Worm (Caenorhabditis elegans) whole organism, midembryonic: ENCODE measurements around the gene Y116A8C.467.
A peak's percentile ranks its signal among the peaks of the same experiment; 100 is the strongest.
"Not testable (repeated sequence)": the region's sequence is repeated elsewhere in the genome, so short reads cannot be mapped to it uniquely, and the experiment has no call there.

Source experiments
- T22C8.4 ChIP-seq: fragments of 200-800 bp; sonication (Bioruptor generic); IDR thresholded peaks from 2 replicates; pipeline ENCODE4 v1.3.6; 2022; ENCODE audit warnings: missing genetic modification characterization, missing compliant biosample characterization
- cog-1 ChIP-seq: sonication (generic microtip); optimal IDR thresholded peaks from 2 replicates; lab custom pipeline; 2016; ENCODE audit warnings: missing genetic modification characterization, missing compliant biosample characterization
- flt-1 ChIP-seq: fragments of 200-800 bp; sonication (Bioruptor generic); IDR thresholded peaks from 2 replicates; pipeline ENCODE4 v1.3.6; 2022; ENCODE audit warnings: missing genetic modification characterization, missing compliant biosample characterization
- klf-2 ChIP-seq: fragments of 200-800 bp; sonication (Bioruptor generic); conservative IDR thresholded peaks from 2 replicates; pipeline ENCODE4 v1.3.6; 2022; ENCODE audit warnings: missing genetic modification reagents, missing genetic modification characterization, missing compliant biosample characterization
- med-1 ChIP-seq: sonication (generic microtip); optimal IDR thresholded peaks from 2 replicates; lab custom pipeline; 2017; ENCODE audit warnings: missing genetic modification characterization, mild to moderate bottlenecking, missing compliant biosample characterization, antibody characterized with exemption, missing genetic modification reagents; ENCODE audit not compliant: insufficient read depth
- ref-1 ChIP-seq: fragments of 200-800 bp; sonication (Bioruptor generic); conservative IDR thresholded peaks from 2 replicates; pipeline ENCODE4 v1.3.6; 2022; ENCODE audit warnings: missing genetic modification reagents, missing genetic modification characterization, missing compliant biosample characterization
- tab-1 ChIP-seq: fragments of 200-800 bp; sonication (Bioruptor generic); IDR thresholded peaks from 2 replicates; pipeline ENCODE4 v1.3.6; 2022; ENCODE audit warnings: missing genetic modification characterization, missing compliant biosample characterization
- ztf-23 ChIP-seq: fragments of 200-800 bp; sonication (Bioruptor generic); IDR thresholded peaks from 2 replicates; pipeline ENCODE4 v1.3.6; 2022; ENCODE audit warnings: missing genetic modification reagents, missing genetic modification characterization, missing compliant biosample characterization
- ztf-29 ChIP-seq: fragments of 200-800 bp; sonication (Bioruptor generic); IDR thresholded peaks from 2 replicates; pipeline ENCODE4 v1.3.6; 2022; ENCODE audit warnings: missing genetic modification reagents, missing genetic modification characterization, missing compliant biosample characterization

Y116A8C.467 gene

DNA sequence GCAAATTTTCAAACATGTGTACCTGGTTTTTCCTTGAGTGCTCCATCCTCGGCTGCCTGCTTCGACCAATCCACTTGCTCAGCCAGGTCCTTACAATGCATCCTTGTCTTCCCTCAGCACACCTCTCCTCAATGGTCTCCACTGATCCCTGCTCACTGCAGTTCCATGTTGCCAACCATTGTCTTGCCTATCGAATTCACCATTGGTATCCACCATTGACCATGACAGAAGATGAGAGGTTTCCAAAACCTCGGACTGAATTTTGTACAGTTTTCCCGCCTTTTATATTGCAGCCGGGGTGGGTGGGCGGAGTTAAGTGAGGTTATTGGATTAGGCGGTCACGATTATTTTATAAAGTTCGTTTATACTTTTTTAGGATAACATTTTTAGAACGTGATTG lies at the start of gene Y116A8C.467:
Gene Y116A8C.467 (minus strand): TSS at position 101 of the 400 bp plus-strand sequence.
- not testable (repeated sequence) for TF ChIP-seq cog-1 (tag; lab: Kevin White, UChicago); flt-1 (GFP tag; lab: Robert Waterston, UW); klf-2 (GFP tag; lab: Robert Waterston, UW)

DNA sequence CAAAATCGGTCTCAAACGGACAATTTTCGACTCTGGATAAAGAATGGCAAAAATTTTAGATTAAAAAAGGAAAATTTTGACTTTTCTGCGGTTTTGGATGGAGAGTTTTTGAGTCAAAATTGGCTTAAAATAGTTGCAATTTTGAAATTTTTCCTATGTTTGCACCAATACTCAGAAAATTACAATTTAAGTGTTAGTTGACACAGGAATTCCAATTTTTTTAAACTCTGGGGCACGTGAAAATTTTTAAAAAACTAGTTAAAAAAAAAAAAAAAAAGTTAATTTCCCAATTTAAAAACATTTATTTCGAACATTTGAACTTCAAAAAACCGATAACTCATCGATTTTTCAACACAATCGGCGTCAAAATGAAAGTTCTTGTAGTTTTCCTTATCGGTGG lies 48.2 kb upstream of the Y116A8C.467 start, which contains the start of gene Y116A8C.33:
Gene Y116A8C.33 (plus strand): TSS at position 301 of the 400 bp plus-strand sequence.
- no peak for TF ChIP-seq cog-1 (tag; lab: Kevin White, UChicago)
- TF ChIP-seq klf-2 (GFP tag; lab: Robert Waterston, UW) = no peak
- no peak for TF ChIP-seq tab-1 (GFP tag; lab: Robert Waterston, UW)
- TF ChIP-seq flt-1 (GFP tag; lab: Robert Waterston, UW) = no peak

DNA sequence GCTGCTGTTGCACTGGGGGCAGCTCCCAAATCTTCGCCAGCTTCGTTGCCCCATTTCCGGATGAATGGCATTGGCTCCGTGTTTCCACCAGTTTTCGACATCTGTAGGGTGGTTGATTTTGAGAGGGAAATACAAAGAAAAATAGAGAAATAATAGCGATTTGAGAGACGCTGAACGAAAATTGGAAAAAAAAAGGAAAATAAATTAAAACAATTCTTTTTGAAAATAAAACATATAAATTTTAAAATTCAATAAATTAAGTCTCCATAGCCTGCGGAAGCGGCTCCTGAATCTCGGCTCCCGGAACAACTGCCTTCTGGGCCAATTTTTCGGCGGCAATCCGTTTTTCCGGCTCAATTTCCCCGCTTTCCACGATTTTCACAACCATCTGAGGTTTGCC lies 47.3 kb upstream of the Y116A8C.467 start, which contains the start of gene sfa-1:
Gene sfa-1 (minus strand): TSS at position 101 of the 400 bp plus-strand sequence.
- TF ChIP-seq klf-2 (GFP tag; lab: Robert Waterston, UW) (no peak), med-1 (GFP tag; lab: Kevin White, UChicago) (no peak), ztf-23 (no peak), tab-1 (GFP tag; lab: Robert Waterston, UW) (no peak), flt-1 (GFP tag; lab: Robert Waterston, UW) (no peak), ztf-29 (GFP tag; lab: Robert Waterston, UW) (no peak), ref-1 (GFP tag; lab: Robert Waterston, UW) (no peak), T22C8.4 (GFP tag; lab: Robert Waterston, UW) (no peak), cog-1 (tag; lab: Kevin White, UChicago) (no peak)

DNA sequence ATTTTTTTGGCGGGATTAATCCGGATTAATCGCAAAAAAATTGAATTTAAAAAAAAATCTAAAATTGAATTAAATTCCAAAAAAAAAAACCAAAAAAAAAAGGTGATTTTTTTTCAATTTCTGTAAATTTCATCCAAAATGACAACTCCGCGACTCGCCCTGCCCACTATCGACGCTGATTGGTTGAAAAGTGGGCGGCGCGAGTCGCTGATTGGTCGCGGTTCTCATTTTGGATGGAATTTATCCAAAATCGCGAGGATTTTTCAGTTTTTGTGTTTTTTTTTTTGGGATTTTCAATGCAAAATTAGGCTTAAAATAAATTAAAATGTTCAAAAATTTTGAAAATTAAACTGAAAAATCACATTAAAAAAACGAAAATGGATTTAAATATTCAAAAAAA lies 45.8 kb upstream of the Y116A8C.467 start:
- TF ChIP-seq ztf-23 (no peak), T22C8.4 (GFP tag; lab: Robert Waterston, UW) (no peak), med-1 (GFP tag; lab: Kevin White, UChicago) (no peak), tab-1 (GFP tag; lab: Robert Waterston, UW) (no peak), klf-2 (GFP tag; lab: Robert Waterston, UW) (no peak), flt-1 (GFP tag; lab: Robert Waterston, UW) (no peak), ztf-29 (GFP tag; lab: Robert Waterston, UW) (no peak)

DNA sequence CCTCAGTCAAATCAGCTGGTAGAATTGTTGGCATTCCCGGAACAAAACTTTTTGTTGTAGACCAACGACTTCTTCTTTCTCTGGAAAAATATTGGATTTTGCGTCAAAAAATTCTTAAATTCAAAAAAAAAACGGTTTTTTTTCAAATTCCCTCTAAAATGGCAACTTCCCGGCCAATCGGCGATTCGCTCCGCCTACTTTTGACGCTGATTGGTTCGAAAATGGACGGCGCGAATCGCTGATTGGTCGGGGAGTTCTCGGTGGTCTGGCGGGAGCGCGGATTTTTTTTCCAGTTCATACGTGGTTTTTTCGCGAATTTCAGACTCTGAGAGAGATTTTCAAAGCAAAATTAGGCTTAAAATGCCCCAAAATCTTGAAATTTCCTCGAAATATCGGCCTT lies 45.2 kb upstream of the Y116A8C.467 start:
- no peak for TF ChIP-seq T22C8.4 (GFP tag; lab: Robert Waterston, UW)
- no peak for TF ChIP-seq klf-2 (GFP tag; lab: Robert Waterston, UW)
- no peak for TF ChIP-seq tab-1 (GFP tag; lab: Robert Waterston, UW)
- no peak for TF ChIP-seq ztf-23
- no peak for TF ChIP-seq cog-1 (tag; lab: Kevin White, UChicago)
- no peak for TF ChIP-seq flt-1 (GFP tag; lab: Robert Waterston, UW)

DNA sequence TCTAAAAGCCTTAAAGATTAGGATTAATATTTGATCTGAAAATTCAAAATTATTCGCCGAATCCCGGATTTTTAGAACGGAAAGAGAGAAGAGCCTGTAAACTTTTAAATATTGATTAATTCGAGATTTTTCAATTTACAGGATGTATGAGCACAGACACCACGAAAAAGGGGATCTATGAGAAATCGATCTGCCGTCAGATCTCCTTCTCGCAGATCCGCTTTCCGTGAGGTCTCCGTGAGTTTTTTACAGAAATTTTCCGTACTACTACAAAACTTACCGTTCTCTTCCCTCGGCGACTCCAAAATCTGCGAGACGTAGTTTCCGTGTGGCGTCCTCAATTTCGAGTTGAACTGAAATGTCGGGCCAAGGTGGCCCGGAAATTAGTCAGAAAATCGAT lies 44.6 kb upstream of the Y116A8C.467 start:
- no peak for TF ChIP-seq ztf-29 (GFP tag; lab: Robert Waterston, UW)
- TF ChIP-seq med-1 (GFP tag; lab: Kevin White, UChicago) = no peak
- TF ChIP-seq flt-1 (GFP tag; lab: Robert Waterston, UW) = peak; percentile 78
- TF ChIP-seq cog-1 (tag; lab: Kevin White, UChicago) = no peak
- TF ChIP-seq ztf-23 = 0 out of 2 replicates have a peak, but pooled peaks have one; percentile 33
- TF ChIP-seq klf-2 (GFP tag; lab: Robert Waterston, UW) = 0 out of 2 replicates have a peak, but pooled peaks have one; percentile 51
- no peak for TF ChIP-seq tab-1 (GFP tag; lab: Robert Waterston, UW)
- peak; percentile 39; the same call in 1 of the 2 replicates for TF ChIP-seq T22C8.4 (GFP tag; lab: Robert Waterston, UW)

DNA sequence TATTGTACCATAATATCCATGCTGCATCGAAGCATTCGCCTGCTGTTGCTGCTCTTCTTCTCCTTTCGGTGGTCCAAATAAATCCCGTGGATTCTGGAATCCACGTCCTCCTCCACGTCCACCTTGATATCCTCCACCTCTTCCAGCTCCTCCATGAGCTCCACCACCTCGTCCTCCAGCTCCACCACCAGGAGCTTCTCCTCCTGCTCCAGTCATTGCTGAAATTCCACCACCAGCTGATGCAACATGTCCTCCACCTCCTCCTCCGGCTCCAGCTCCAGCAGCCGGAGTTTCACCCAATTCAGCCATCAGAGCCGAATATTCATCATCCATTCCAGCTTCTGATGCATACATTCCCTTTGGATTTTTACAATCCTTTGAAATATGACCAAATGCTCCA lies 42.0 kb upstream of the Y116A8C.467 start:
- TF ChIP-seq flt-1 (GFP tag; lab: Robert Waterston, UW) (no peak), klf-2 (GFP tag; lab: Robert Waterston, UW) (no peak), med-1 (GFP tag; lab: Kevin White, UChicago) (no peak)

DNA sequence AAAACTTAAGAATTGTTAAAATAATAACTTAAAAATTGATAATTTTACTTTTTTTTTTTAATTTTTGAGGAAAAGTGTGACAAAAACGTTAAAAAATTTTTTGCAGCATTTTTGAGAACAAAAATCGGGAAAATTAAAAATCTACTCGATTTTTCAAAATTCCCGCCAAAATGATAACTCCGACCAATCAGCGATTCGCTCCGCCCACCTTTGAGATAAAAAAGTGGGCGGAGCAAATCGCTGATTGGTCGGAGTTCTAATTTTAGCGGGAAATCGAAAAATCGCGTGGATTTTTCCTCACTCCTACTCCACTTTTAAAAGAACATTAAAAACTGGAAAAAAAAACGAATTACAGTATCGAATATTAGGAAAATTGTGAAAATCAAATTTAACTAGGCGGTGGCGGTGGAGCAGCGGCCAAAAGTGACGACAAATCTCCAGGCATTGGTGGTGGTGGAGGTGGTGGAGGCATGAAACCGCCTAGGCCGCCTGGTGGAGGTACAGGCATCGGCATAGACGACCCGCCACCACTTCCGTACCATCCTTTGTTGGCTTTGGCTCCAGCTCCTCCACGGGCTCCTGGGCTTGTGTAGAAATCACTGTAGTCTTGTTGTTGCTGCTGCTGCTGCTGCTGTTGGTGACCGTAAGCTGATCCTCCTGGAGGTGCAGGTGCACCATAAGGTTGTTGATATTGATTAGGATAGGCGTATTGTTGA lies 40.7 kb upstream of the Y116A8C.467 start:
- TF ChIP-seq tab-1 (GFP tag; lab: Robert Waterston, UW) = no peak
- no peak for TF ChIP-seq klf-2 (GFP tag; lab: Robert Waterston, UW)
- no peak for TF ChIP-seq flt-1 (GFP tag; lab: Robert Waterston, UW)
- TF ChIP-seq ztf-23 = no peak
- TF ChIP-seq ref-1 (GFP tag; lab: Robert Waterston, UW) = no peak
- no peak for TF ChIP-seq med-1 (GFP tag; lab: Kevin White, UChicago)
- TF ChIP-seq T22C8.4 (GFP tag; lab: Robert Waterston, UW) = no peak
- no peak for TF ChIP-seq ztf-29 (GFP tag; lab: Robert Waterston, UW)
- no peak for TF ChIP-seq cog-1 (tag; lab: Kevin White, UChicago)

DNA sequence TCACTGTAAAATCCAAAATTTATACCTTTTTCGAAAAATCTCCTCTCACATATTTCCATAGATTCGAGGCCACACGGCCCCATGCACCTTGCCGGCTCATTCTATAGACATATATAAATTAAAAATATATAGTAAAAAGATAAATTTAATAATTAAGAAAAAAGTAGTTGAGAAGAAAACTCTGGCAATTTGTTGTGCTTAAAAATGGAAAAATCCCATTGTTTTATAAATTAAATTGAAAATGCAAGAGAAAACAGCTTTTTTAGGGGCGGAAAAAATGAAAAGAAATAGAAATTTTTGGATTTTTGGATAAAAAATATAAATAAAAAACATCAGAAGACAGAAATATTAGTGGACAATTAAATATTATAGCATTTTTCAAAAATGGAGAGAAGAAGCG lies 40.0 kb upstream of the Y116A8C.467 start, which contains the start of gene Y116A8C.30:
Gene Y116A8C.30 (minus strand): TSS at position 101 of the 400 bp plus-strand sequence.
- TF ChIP-seq ztf-23 (no peak), klf-2 (GFP tag; lab: Robert Waterston, UW) (no peak), flt-1 (GFP tag; lab: Robert Waterston, UW) (no peak), ztf-29 (GFP tag; lab: Robert Waterston, UW) (no peak), T22C8.4 (GFP tag; lab: Robert Waterston, UW) (no peak), ref-1 (GFP tag; lab: Robert Waterston, UW) (no peak), cog-1 (tag; lab: Kevin White, UChicago) (no peak)
